Worm (Caenorhabditis elegans) whole organism, young adult: ENCODE measurements around the gene srg-39.

Source experiments
- D2030.7 ChIP-seq: fragments of 200-800 bp; sonication (Bioruptor generic); IDR thresholded peaks from 2 replicates; pipeline ENCODE4 v1.3.6; 2022; ENCODE audit warnings: missing genetic modification reagents, missing genetic modification characterization, missing compliant biosample characterization
- F49E8.2 ChIP-seq: sonication (generic microtip); optimal IDR thresholded peaks from 3 replicates; lab custom pipeline; 2017; ENCODE audit warnings: missing genetic modification characterization, mild to moderate bottlenecking, missing compliant biosample characterization, antibody characterized with exemption, moderate library complexity; ENCODE audit not compliant: insufficient read depth
- T07F8.4 ChIP-seq: sonication (generic microtip); optimal IDR thresholded peaks from 2 replicates; lab custom pipeline; 2016; ENCODE audit warnings: mild to moderate bottlenecking, missing genetic modification characterization, moderate library complexity, missing compliant biosample characterization
- Y53G8AR.9 ChIP-seq: fragments of 200-800 bp; sonication (Bioruptor generic); conservative IDR thresholded peaks from 2 replicates; pipeline ENCODE4 v1.3.6; 2022; ENCODE audit warnings: missing genetic modification reagents, missing genetic modification characterization, missing compliant biosample characterization
- Y56A3A.18 ChIP-seq: fragments of 200-800 bp; sonication (Bioruptor generic); IDR thresholded peaks from 2 replicates; pipeline ENCODE4 v1.3.6; 2022; ENCODE audit warnings: missing genetic modification reagents, missing genetic modification characterization, missing compliant biosample characterization
- Y79H2A.3 ChIP-seq: fragments of 200-800 bp; sonication (Bioruptor generic); conservative IDR thresholded peaks from 2 replicates; pipeline ENCODE4 v1.3.6; 2022; ENCODE audit warnings: missing genetic modification reagents, missing genetic modification characterization, missing compliant biosample characterization
- ZK185.1 ChIP-seq: sonication (generic microtip); optimal IDR thresholded peaks from 2 replicates; lab custom pipeline; 2016; ENCODE audit warnings: mild to moderate bottlenecking, missing genetic modification characterization, missing compliant biosample characterization; ENCODE audit not compliant: poor library complexity, severe bottlenecking
- aptf-2 ChIP-seq: fragments of 200-800 bp; sonication (Bioruptor generic); conservative IDR thresholded peaks from 2 replicates; pipeline ENCODE4 v1.3.6; 2022; ENCODE audit warnings: missing genetic modification reagents, missing genetic modification characterization, missing compliant biosample characterization
- attf-3 ChIP-seq: fragments of 200-800 bp; sonication (Bioruptor generic); conservative IDR thresholded peaks from 2 replicates; pipeline ENCODE4 v1.3.6; 2022; ENCODE audit warnings: missing genetic modification reagents, missing genetic modification characterization, missing compliant biosample characterization
- ceh-100 ChIP-seq: fragments of 200-800 bp; sonication (Bioruptor generic); IDR thresholded peaks from 2 replicates; pipeline ENCODE4 v1.3.6; 2022; ENCODE audit warnings: missing genetic modification reagents, missing genetic modification characterization, missing compliant biosample characterization
- ceh-27 ChIP-seq: fragments of 200-800 bp; sonication (Bioruptor generic); optimal IDR thresholded peaks from 2 replicates; lab custom pipeline; 2018; ENCODE audit warnings: mild to moderate bottlenecking, missing genetic modification characterization, moderate library complexity, missing compliant biosample characterization
- ceh-79 ChIP-seq: sonication (generic microtip); optimal IDR thresholded peaks from 2 replicates; lab custom pipeline; 2017; ENCODE audit warnings: mild to moderate bottlenecking, missing genetic modification characterization, missing compliant biosample characterization
- ceh-91 ChIP-seq: fragments of 200-800 bp; sonication (Bioruptor generic); IDR thresholded peaks from 2 replicates; pipeline ENCODE4 v1.3.6; 2022; ENCODE audit warnings: missing genetic modification reagents, missing genetic modification characterization, missing compliant biosample characterization
- die-1 ChIP-seq: sonication (generic microtip); optimal IDR thresholded peaks from 2 replicates; lab custom pipeline; 2016; ENCODE audit warnings: missing genotype, mild to moderate bottlenecking, missing genetic modification characterization, missing compliant biosample characterization
- dpl-1 ChIP-seq: fragments of 150-350 bp; optimal IDR thresholded peaks from 2 replicates; lab custom pipeline; 2014; ENCODE audit warnings: missing biosample characterization, missing genetic modification reagents, missing genetic modification characterization
- egl-18 ChIP-seq: fragments of 200-800 bp; sonication (Bioruptor generic); IDR thresholded peaks from 2 replicates; pipeline ENCODE4 v1.3.6; 2022; ENCODE audit warnings: missing genetic modification reagents, missing genetic modification characterization, missing compliant biosample characterization
- ekl-4 ChIP-seq: fragments of 200-800 bp; sonication (Bioruptor generic); IDR thresholded peaks from 2 replicates; pipeline ENCODE4 v1.3.6; 2022; ENCODE audit warnings: missing genetic modification reagents, missing genetic modification characterization, missing compliant biosample characterization
- ets-4 ChIP-seq: fragments of 200-800 bp; sonication (Bioruptor generic); optimal IDR thresholded peaks from 2 replicates; lab custom pipeline; 2018; ENCODE audit warnings: mild to moderate bottlenecking, missing genetic modification characterization, missing compliant biosample characterization
- fkh-3 ChIP-seq: sonication (generic microtip); optimal IDR thresholded peaks from 2 replicates; lab custom pipeline; 2016; ENCODE audit warnings: mild to moderate bottlenecking, missing genetic modification characterization, missing compliant biosample characterization
- him-1 ChIP-seq: sonication (generic microtip); optimal IDR thresholded peaks from 2 replicates; lab custom pipeline; 2016; ENCODE audit warnings: missing genotype, missing genetic modification reagents, missing genetic modification characterization, missing compliant biosample characterization
- hlh-12 ChIP-seq: sonication (generic microtip); optimal IDR thresholded peaks from 2 replicates; lab custom pipeline; 2016; ENCODE audit warnings: missing genetic modification characterization, missing compliant biosample characterization
- hmg-20 ChIP-seq: fragments of 200-800 bp; sonication (Bioruptor generic); IDR thresholded peaks from 2 replicates; pipeline ENCODE4 v1.3.6; 2022; ENCODE audit warnings: missing genetic modification reagents, missing genetic modification characterization, missing compliant biosample characterization
- hrde-1 ChIP-seq: sonication (generic microtip); optimal IDR thresholded peaks from 2 replicates; lab custom pipeline; 2016; ENCODE audit warnings: missing genetic modification characterization, mild to moderate bottlenecking, missing compliant biosample characterization, moderate library complexity, missing genotype, missing genetic modification reagents, borderline replicate concordance
- hsf-1 ChIP-seq: fragments of 200-800 bp; sonication (Bioruptor generic); IDR thresholded peaks from 2 replicates; pipeline ENCODE4 v1.3.6; 2022; ENCODE audit warnings: missing genetic modification reagents, missing genetic modification characterization, missing compliant biosample characterization
- lsl-1 ChIP-seq: fragments of 200-800 bp; sonication (Bioruptor generic); optimal IDR thresholded peaks from 2 replicates; lab custom pipeline; 2018; ENCODE audit warnings: mild to moderate bottlenecking, missing genetic modification characterization, moderate library complexity, missing compliant biosample characterization
- lsy-27 ChIP-seq: sonication (generic microtip); optimal IDR thresholded peaks from 2 replicates; lab custom pipeline; 2017; ENCODE audit warnings: missing genetic modification characterization, mild to moderate bottlenecking, missing compliant biosample characterization, antibody characterized with exemption, missing genotype, borderline replicate concordance; ENCODE audit not compliant: insufficient read depth
- madf-6 ChIP-seq: fragments of 200-800 bp; sonication (Bioruptor generic); IDR thresholded peaks from 2 replicates; pipeline ENCODE4 v1.3.6; 2022; ENCODE audit warnings: missing genetic modification reagents, missing genetic modification characterization, missing compliant biosample characterization
- madf-8 ChIP-seq: fragments of 200-800 bp; sonication (Bioruptor generic); conservative IDR thresholded peaks from 2 replicates; pipeline ENCODE4 v1.3.6; 2022; ENCODE audit warnings: missing genetic modification reagents, missing genetic modification characterization, missing compliant biosample characterization
- mcd-1 ChIP-seq: fragments of 200-800 bp; sonication (Bioruptor generic); IDR thresholded peaks from 2 replicates; pipeline ENCODE4 v1.3.6; 2022; ENCODE audit warnings: missing genetic modification reagents, missing genetic modification characterization, missing compliant biosample characterization
- nhr-80 ChIP-seq: sonication (generic microtip); optimal IDR thresholded peaks from 2 replicates; lab custom pipeline; 2016; ENCODE audit warnings: missing genetic modification characterization, missing compliant biosample characterization
- pbrm-1 ChIP-seq: fragments of 200-800 bp; sonication (Bioruptor generic); IDR thresholded peaks from 2 replicates; pipeline ENCODE4 v1.3.6; 2022; ENCODE audit warnings: missing genetic modification reagents, missing genetic modification characterization, missing compliant biosample characterization
- sea-2 ChIP-seq: fragments of 200-800 bp; sonication (Bioruptor generic); IDR thresholded peaks from 2 replicates; pipeline ENCODE4 v1.3.6; 2022; ENCODE audit warnings: missing genetic modification characterization, missing compliant biosample characterization
- snpc-1.3 ChIP-seq: sonication (generic microtip); optimal IDR thresholded peaks from 2 replicates; lab custom pipeline; 2017; ENCODE audit warnings: missing genetic modification characterization, mild to moderate bottlenecking, missing compliant biosample characterization, antibody characterized with exemption, moderate library complexity, missing genotype, missing genetic modification reagents; ENCODE audit not compliant: insufficient read depth
- snpc-3.4 ChIP-seq: sonication (generic microtip); optimal IDR thresholded peaks from 2 replicates; lab custom pipeline; 2017; ENCODE audit warnings: missing genetic modification characterization, mild to moderate bottlenecking, missing compliant biosample characterization, antibody characterized with exemption, moderate library complexity, missing genotype, missing genetic modification reagents
- snpc-4 ChIP-seq, 5 experiments: fragments of 150-350 bp in 1 of 5; sonication (generic microtip) in 4 of 5; optimal IDR thresholded peaks; 2 replicates each; lab custom pipeline; 2014 to 2018; ENCODE audit warnings: missing genetic modification characterization in 5 of 5, missing biosample characterization in 3 of 5, antibody characterized with exemption in 2 of 5, mild to moderate bottlenecking in 2 of 5, missing compliant biosample characterization in 2 of 5, missing genotype in 2 of 5, moderate library complexity in 2 of 5, missing genetic modification reagents in 1 of 5
- tbp1 ChIP-seq: fragments of 200-800 bp; sonication (Bioruptor generic); optimal IDR thresholded peaks from 2 replicates; lab custom pipeline; 2018; ENCODE audit warnings: mild to moderate bottlenecking, missing genetic modification characterization, missing compliant biosample characterization
- tbx-9 ChIP-seq: sonication (generic microtip); optimal IDR thresholded peaks from 2 replicates; lab custom pipeline; 2016; ENCODE audit warnings: borderline replicate concordance, missing genetic modification characterization, inconsistent platforms, missing compliant biosample characterization
- tlf-1 ChIP-seq: fragments of 200-800 bp; sonication (Bioruptor generic); optimal IDR thresholded peaks from 2 replicates; lab custom pipeline; 2018; ENCODE audit warnings: mild to moderate bottlenecking, missing genetic modification characterization, missing compliant biosample characterization
- xnd-1 ChIP-seq: sonication (generic microtip); optimal IDR thresholded peaks from 2 replicates; lab custom pipeline; 2016; ENCODE audit warnings: missing genotype, missing genetic modification reagents, missing genetic modification characterization, missing compliant biosample characterization
- ztf-18 ChIP-seq: sonication (generic microtip); optimal IDR thresholded peaks from 2 replicates; lab custom pipeline; 2016; ENCODE audit warnings: missing genotype, mild to moderate bottlenecking, missing genetic modification characterization, missing compliant biosample characterization
- ztf-25 ChIP-seq: fragments of 200-800 bp; sonication (Bioruptor generic); IDR thresholded peaks from 2 replicates; pipeline ENCODE4 v1.3.6; 2022; ENCODE audit warnings: missing genetic modification reagents, missing genetic modification characterization, missing compliant biosample characterization

Gene srg-39

ce11 chrV:11180951-11181350 is 28.7 kb upstream of the srg-39 start:
- TF ChIP-seq aptf-2 (GFP tag; lab: Robert Waterston, UW) (no peak), hmg-20 (GFP tag; lab: Robert Waterston, UW) (no peak), T07F8.4 (no peak), madf-6 (GFP tag; lab: Robert Waterston, UW) (no peak), attf-3 (no peak), die-1 (tag; lab: Kevin White, UChicago) (no peak), tlf-1 (GFP tag; lab: Kevin White, UChicago) (no peak), sea-2 (GFP tag; lab: Robert Waterston, UW) (no peak), ztf-25 (GFP tag; lab: Robert Waterston, UW) (no peak), tbp1 (GFP tag; lab: Kevin White, UChicago) (no peak), tbx-9 (tag; lab: Kevin White, UChicago) (no peak), pbrm-1 (GFP tag; lab: Robert Waterston, UW) (no peak), snpc-4 (GFP tag; optimal IDR thresholded peaks at IDR 0.05; lab: Kevin White, UChicago) (no peak), snpc-4 (tag; optimal IDR thresholded peaks at IDR 0.05; lab: Kevin White, UChicago) (no peak), dpl-1 (GFP tag; lab: Kevin White, UChicago) (no peak), Y79H2A.3 (GFP tag; lab: Robert Waterston, UW) (no peak), fkh-3 (tag; lab: Kevin White, UChicago) (no peak), ceh-79 (tag; lab: Kevin White, UChicago) (no peak)
- TF ChIP-seq, all 124 proteins: peak for 0

DNA sequence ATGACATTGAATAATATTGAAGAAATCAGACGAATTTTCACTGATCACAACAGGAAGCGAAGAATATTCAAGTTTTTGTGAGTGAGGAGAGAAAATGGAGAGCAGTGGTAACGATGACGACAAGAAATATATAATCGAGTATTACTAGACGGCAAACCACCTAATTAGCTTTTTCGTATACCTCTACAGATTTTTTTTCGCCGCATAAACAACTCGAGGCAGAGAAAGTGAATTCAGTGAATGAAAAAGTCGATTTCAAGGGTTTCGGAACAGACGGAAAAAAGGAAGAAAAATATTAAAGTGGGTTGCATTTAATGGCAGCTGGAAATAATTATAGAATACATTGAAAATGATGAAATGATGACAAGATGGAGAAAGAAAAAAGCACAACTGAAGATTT is 25.3 kb upstream of the srg-39 start, which contains the start of gene gpa-1:
TSS of gene gpa-1 (minus strand) at position 101 of the 400 bp plus-strand sequence.
- TF ChIP-seq hlh-12 (tag; lab: Kevin White, UChicago) (no peak), xnd-1 (tag; lab: Kevin White, UChicago) (no peak), F49E8.2 (tag; lab: Kevin White, UChicago) (no peak)

DNA sequence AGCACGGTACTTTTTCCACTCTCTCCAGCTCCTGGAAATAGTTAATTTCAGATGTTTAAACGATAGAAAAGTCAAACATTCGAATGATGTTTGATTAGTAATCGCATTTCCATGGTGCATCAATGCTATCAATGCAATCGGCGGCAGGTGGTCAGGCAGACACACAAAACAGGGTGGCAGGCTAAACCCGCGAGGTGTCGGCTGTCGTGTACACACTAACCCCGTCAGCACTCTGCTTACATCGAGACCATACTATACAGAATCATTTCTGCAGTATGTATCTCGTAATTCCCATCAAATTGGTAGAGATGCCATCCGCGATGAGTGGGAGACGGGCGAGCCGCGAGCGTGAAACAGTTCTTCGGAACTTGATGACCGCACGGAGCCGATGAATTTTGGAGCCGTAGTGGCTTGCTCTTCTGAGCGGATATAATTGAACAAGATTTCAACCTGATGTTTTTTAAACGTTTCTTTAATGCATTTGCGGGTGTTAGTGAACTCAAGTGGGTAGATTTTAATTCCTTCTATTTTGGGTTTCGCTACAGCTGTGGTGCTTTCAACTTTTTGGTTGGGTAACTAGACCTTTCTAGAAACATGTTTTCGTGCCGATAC is 24.6 kb upstream of the srg-39 start:
- TF ChIP-seq madf-8 (GFP tag; lab: Robert Waterston, UW) (peak; percentile 35; the same call in 1 of the 2 replicates), him-1 (peak; percentile 85), hrde-1 (tag; lab: Kevin White, UChicago) (peak; percentile 17), snpc-3.4 (tag; lab: Kevin White, UChicago) (peak; percentile 94), ets-4 (GFP tag; lab: Kevin White, UChicago) (peak; percentile 23), T07F8.4 (peak; percentile 15), D2030.7 (peak; percentile 91), ceh-27 (peak; percentile 19), tlf-1 (GFP tag; lab: Kevin White, UChicago) (peak; percentile 38), ceh-91 (peak; percentile 25; the same call in 1 of the 2 replicates), ZK185.1 (tag; lab: Kevin White, UChicago) (peak; percentile 43), F49E8.2 (tag; lab: Kevin White, UChicago) (peak; percentile 89), ceh-100 (GFP tag; lab: Robert Waterston, UW) (peak; percentile 65), pbrm-1 (GFP tag; lab: Robert Waterston, UW) (peak; percentile 98), ztf-18 (tag; lab: Kevin White, UChicago) (peak; percentile 26), mcd-1 (GFP tag; lab: Robert Waterston, UW) (peak; percentile 80), ekl-4 (peak; percentile 69; the same call in 1 of the 2 replicates), lsl-1 (GFP tag; lab: Kevin White, UChicago) (peak; percentile 67), egl-18 (0 out of 2 replicates have a peak, but pooled peaks have one; percentile 55), nhr-80 (tag; lab: Kevin White, UChicago) (peak; percentile 63), Y56A3A.18 (peak; percentile 89), lsy-27 (peak; percentile 87), madf-6 (GFP tag; lab: Robert Waterston, UW) (peak; percentile 87), snpc-1.3 (peak; percentile 94), hmg-20 (GFP tag; lab: Robert Waterston, UW) (peak; percentile 59), tbp1 (GFP tag; lab: Kevin White, UChicago) (peak; percentile 79), hsf-1 (GFP tag; lab: Robert Waterston, UW) (peak; percentile 58), Y53G8AR.9 (GFP tag; lab: Robert Waterston, UW) (peak; percentile 76; the same call in 1 of the 2 replicates)
